Fruit fly (Drosophila melanogaster): ENCODE measurements around the gene CG7542.

- TF ChIP-seq Crg-1 (GFP tag; optimal IDR thresholded peaks at IDR 0.05) (no peak), CG5204 (GFP tag; optimal IDR thresholded peaks at IDR 0.05) (no peak), cnc (optimal IDR thresholded peaks at IDR 0.05) (no peak)
These were observed 47.3 kb downstream of the CG7542 start for dm6 chr3L:17596897-17597296.
